Worm (Caenorhabditis elegans) whole organism, L3 larva: ENCODE data around the gene C15H11.11.

Experiments
- R02D3.7 ChIP-seq: fragments of 150-350 bp; optimal IDR thresholded peaks from 2 replicates; lab custom pipeline; 2014; ENCODE audit warnings: missing biosample characterization, missing genetic modification characterization
- ZK546.5 ChIP-seq: sonication (generic microtip); optimal IDR thresholded peaks from 2 replicates; lab custom pipeline; 2017; ENCODE audit warnings: missing biosample characterization, missing genetic modification characterization
- aly-2 ChIP-seq: fragments of 150-350 bp; optimal IDR thresholded peaks from 2 replicates; lab custom pipeline; 2014; ENCODE audit warnings: missing biosample characterization, missing genetic modification characterization
- ama-1 ChIP-seq: fragments of 150-350 bp; optimal IDR thresholded peaks from 2 replicates; lab custom pipeline; 2018
- ceh-16 ChIP-seq: sonication (generic microtip); optimal IDR thresholded peaks from 2 replicates; lab custom pipeline; 2017; ENCODE audit warnings: missing biosample characterization, missing genetic modification characterization
- ceh-28 ChIP-seq: fragments of 150-350 bp; optimal IDR thresholded peaks from 2 replicates; lab custom pipeline; 2014; ENCODE audit warnings: missing biosample characterization, missing genetic modification reagents, missing genetic modification characterization
- ceh-9 ChIP-seq: sonication (generic microtip); optimal IDR thresholded peaks from 2 replicates; lab custom pipeline; 2018; ENCODE audit warnings: missing biosample characterization, missing genetic modification characterization
- egl-5 ChIP-seq: fragments of 150-350 bp; optimal IDR thresholded peaks from 2 replicates; lab custom pipeline; 2017; ENCODE audit warnings: missing biosample characterization, missing genetic modification reagents, missing genetic modification characterization, inconsistent platforms
- elt-1 ChIP-seq: fragments of 150-350 bp; optimal IDR thresholded peaks from 2 replicates; lab custom pipeline; 2014; ENCODE audit warnings: missing biosample characterization, missing genetic modification characterization
- elt-2 ChIP-seq: sonication (generic microtip); optimal IDR thresholded peaks from 2 replicates; lab custom pipeline; 2016; ENCODE audit warnings: missing genetic modification reagents, mild to moderate bottlenecking, missing genetic modification characterization, missing compliant biosample characterization
- eor-1 ChIP-seq, 2 experiments: fragments of 150-350 bp; optimal IDR thresholded peaks; 2 replicates each; lab custom pipeline; 2014 to 2018; ENCODE audit warnings: missing biosample characterization in 2 of 2, missing genetic modification characterization in 2 of 2
- fkh-2 ChIP-seq: fragments of 150-350 bp; optimal IDR thresholded peaks from 2 replicates; lab custom pipeline; 2014; ENCODE audit warnings: missing biosample characterization, missing genetic modification reagents, missing genetic modification characterization
- fos-1 ChIP-seq: fragments of 150-350 bp; optimal IDR thresholded peaks from 2 replicates; lab custom pipeline; 2014; ENCODE audit warnings: missing biosample characterization, missing genetic modification characterization
- jun-1 ChIP-seq: fragments of 150-350 bp; optimal IDR thresholded peaks from 2 replicates; lab custom pipeline; 2014; ENCODE audit warnings: missing biosample characterization, missing genetic modification reagents, missing genetic modification characterization
- lin-15B ChIP-seq: fragments of 150-350 bp; optimal IDR thresholded peaks from 2 replicates; lab custom pipeline; 2014; ENCODE audit warnings: missing biosample characterization, missing genetic modification characterization
- lin-39 ChIP-seq: fragments of 150-350 bp; optimal IDR thresholded peaks from 2 replicates; lab custom pipeline; 2018; ENCODE audit warnings: missing biosample characterization, missing genetic modification reagents, missing genetic modification characterization
- mdl-1 ChIP-seq: fragments of 150-350 bp; optimal IDR thresholded peaks from 2 replicates; lab custom pipeline; 2014; ENCODE audit warnings: missing biosample characterization, missing genetic modification characterization
- mml-1 ChIP-seq: fragments of 150-350 bp; sonication (generic microtip); optimal IDR thresholded peaks from 3 replicates; lab custom pipeline; 2014; ENCODE audit warnings: missing biosample characterization, missing genetic modification characterization
- nfya-1 ChIP-seq: sonication (generic microtip); optimal IDR thresholded peaks from 2 replicates; lab custom pipeline; 2017; ENCODE audit warnings: missing genetic modification characterization, mild to moderate bottlenecking, missing compliant biosample characterization, antibody characterized with exemption, moderate library complexity; ENCODE audit not compliant: insufficient read depth
- nhr-11 ChIP-seq: fragments of 150-350 bp; optimal IDR thresholded peaks from 2 replicates; lab custom pipeline; 2014; ENCODE audit warnings: missing biosample characterization, missing genetic modification characterization
- nhr-237 ChIP-seq: fragments of 150-350 bp; optimal IDR thresholded peaks from 2 replicates; lab custom pipeline; 2014; ENCODE audit warnings: missing biosample characterization, missing genetic modification characterization
- nhr-28 ChIP-seq: fragments of 150-350 bp; optimal IDR thresholded peaks from 2 replicates; lab custom pipeline; 2014; ENCODE audit warnings: missing biosample characterization, missing genetic modification characterization
- nhr-43 ChIP-seq: sonication (generic microtip); optimal IDR thresholded peaks from 2 replicates; lab custom pipeline; 2016; ENCODE audit warnings: mild to moderate bottlenecking, missing genetic modification characterization, missing compliant biosample characterization; ENCODE audit not compliant: poor library complexity, severe bottlenecking
- nhr-67 ChIP-seq: fragments of 150-350 bp; optimal IDR thresholded peaks from 2 replicates; lab custom pipeline; 2014; ENCODE audit warnings: missing biosample characterization, missing genetic modification characterization
- nhr-76 ChIP-seq: fragments of 150-350 bp; sonication (generic microtip); optimal IDR thresholded peaks from 5 replicates; lab custom pipeline; 2014; ENCODE audit warnings: missing biosample characterization, missing genetic modification characterization
- nhr-77 ChIP-seq: fragments of 150-350 bp; optimal IDR thresholded peaks from 2 replicates; lab custom pipeline; 2014; ENCODE audit warnings: missing biosample characterization, missing genetic modification characterization
- pha-4 ChIP-seq: fragments of 150-350 bp; optimal IDR thresholded peaks from 2 replicates; lab custom pipeline; 2014; ENCODE audit warnings: missing biosample characterization, missing genetic modification reagents, missing genetic modification characterization
- pqm-1 ChIP-seq: fragments of 150-350 bp; optimal IDR thresholded peaks from 2 replicates; lab custom pipeline; 2017; ENCODE audit warnings: missing biosample characterization, missing genetic modification characterization, inconsistent platforms
- skn-1 ChIP-seq: fragments of 150-350 bp; optimal IDR thresholded peaks from 2 replicates; lab custom pipeline; 2014; ENCODE audit warnings: missing biosample characterization, missing genetic modification characterization
- snpc-4 ChIP-seq: fragments of 150-350 bp; optimal IDR thresholded peaks from 2 replicates; lab custom pipeline; 2014; ENCODE audit warnings: missing biosample characterization, missing genetic modification characterization
- unc-62 ChIP-seq: fragments of 150-350 bp; sonication (generic microtip); optimal IDR thresholded peaks from 4 replicates; lab custom pipeline; 2014; ENCODE audit warnings: missing biosample characterization, missing genetic modification reagents, missing genetic modification characterization
- zag-1 ChIP-seq: fragments of 150-350 bp; optimal IDR thresholded peaks from 2 replicates; lab custom pipeline; 2014; ENCODE audit warnings: missing biosample characterization, missing genetic modification characterization
- ztf-11 ChIP-seq: fragments of 150-350 bp; optimal IDR thresholded peaks from 2 replicates; lab custom pipeline; 2014; ENCODE audit warnings: missing biosample characterization, missing genetic modification characterization
- ztf-4 ChIP-seq: fragments of 150-350 bp; optimal IDR thresholded peaks from 2 replicates; lab custom pipeline; 2014; ENCODE audit warnings: missing biosample characterization, missing genetic modification characterization

Gene C15H11.11

DNA sequence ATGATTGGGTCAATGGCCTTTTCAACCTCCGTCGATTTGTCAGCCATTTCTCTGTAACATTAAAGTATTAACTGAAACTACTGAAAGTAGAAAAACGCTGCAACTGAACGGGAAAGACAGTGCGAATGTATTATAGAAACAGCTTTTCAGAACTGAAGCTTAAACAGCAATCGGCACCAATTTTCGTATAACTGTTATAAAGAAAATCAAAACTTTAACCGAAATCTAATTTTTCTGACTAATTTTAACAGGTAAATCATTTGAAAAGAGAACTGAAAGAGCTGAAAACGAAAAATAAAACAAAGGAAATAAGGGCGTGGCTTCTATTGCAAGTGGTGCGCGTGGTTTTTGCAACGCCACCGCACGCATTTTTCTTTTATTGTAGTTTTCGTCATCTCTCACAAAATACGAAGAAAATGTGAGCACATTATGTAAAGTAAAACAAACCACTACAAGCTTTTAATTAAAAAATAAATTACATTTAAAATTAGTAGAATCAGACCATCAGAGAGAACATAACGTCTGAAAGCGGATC is 9.7 kb downstream of the C15H11.11 start, which contains the start of gene rrsr-1:
Gene rrsr-1 (minus strand): TSS at position 51 of the 535 bp plus-strand sequence.
- TF ChIP-seq nhr-28 (tag; lab: Kevin White, UChicago) (no peak), pqm-1 (tag; lab: Kevin White, UChicago) (no peak), snpc-4 (tag; lab: Kevin White, UChicago) (peak; percentile 54), egl-5 (tag; lab: Kevin White, UChicago) (peak; percentile 46), mdl-1 (tag; lab: Kevin White, UChicago) (no peak), lin-15B (tag; lab: Kevin White, UChicago) (peak; percentile 5), nhr-76 (tag; lab: Kevin White, UChicago) (no peak), nhr-237 (tag; lab: Kevin White, UChicago) (no peak), nhr-43 (peak; percentile 53), pha-4 (tag; lab: Kevin White, UChicago) (no peak)

- TF ChIP-seq nhr-237 (tag; lab: Kevin White, UChicago) (no peak), R02D3.7 (no peak), snpc-4 (tag; lab: Kevin White, UChicago) (no peak), eor-1 (tag; optimal IDR thresholded peaks at IDR 0.05; lab: Kevin White, UChicago) (no peak), pqm-1 (tag; lab: Kevin White, UChicago) (no peak), nhr-28 (tag; lab: Kevin White, UChicago) (no peak), aly-2 (tag; lab: Kevin White, UChicago) (no peak), ceh-28 (tag; lab: Kevin White, UChicago) (no peak), ceh-9 (tag; lab: Kevin White, UChicago) (no peak), fos-1 (tag; lab: Kevin White, UChicago) (no peak), nhr-67 (tag; lab: Kevin White, UChicago) (no peak), egl-5 (tag; lab: Kevin White, UChicago) (no peak), ama-1 (lab: Kevin White, UChicago) (no peak), jun-1 (no peak), unc-62 (GFP tag; lab: Kevin White, UChicago) (no peak), pha-4 (tag; lab: Kevin White, UChicago) (no peak), fkh-2 (tag; lab: Kevin White, UChicago) (no peak), ceh-16 (no peak)
These were observed 10.7 kb downstream of the C15H11.11 start for ce11 chrV:14426013-14426412.

DNA sequence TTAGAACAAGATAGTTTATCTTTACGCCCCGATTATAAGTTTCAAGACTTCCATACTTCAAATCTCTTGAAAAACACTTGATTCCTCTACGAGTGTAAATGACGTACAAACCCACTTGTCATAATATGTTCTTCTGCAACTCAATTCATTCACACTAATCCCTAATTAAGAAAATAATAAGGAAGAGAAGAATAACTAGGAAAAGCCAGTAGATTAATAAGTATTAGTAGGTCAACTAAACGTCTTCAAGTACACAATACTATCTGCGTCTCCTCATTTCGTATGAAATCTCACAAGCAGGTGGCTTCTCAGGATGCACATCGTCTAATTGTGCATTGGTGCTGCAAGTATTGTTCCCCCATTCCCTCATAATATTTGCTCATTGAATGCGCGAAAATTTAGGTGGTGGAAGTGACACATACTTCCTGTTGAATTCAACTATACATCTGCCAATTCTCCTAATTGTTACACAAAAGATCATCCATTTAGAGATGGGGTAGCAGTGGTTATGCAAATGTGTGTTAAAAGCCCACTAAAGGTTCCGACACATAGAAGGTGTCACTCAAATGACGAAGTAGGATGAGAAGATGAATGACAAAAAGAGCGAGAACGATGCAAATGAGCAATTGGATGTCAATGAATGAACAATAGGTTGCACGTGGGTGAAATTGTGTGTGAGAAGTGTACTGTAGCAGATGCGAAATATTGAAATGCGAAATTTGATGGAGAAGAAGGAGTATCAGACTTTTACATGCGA is 11.9 kb downstream of the C15H11.11 start:
- TF ChIP-seq nhr-67 (tag; lab: Kevin White, UChicago) (no peak), eor-1 (tag; optimal IDR thresholded peaks at IDR 0.05; lab: Kevin White, UChicago) (no peak), ztf-11 (tag; lab: Kevin White, UChicago) (no peak), fkh-2 (tag; lab: Kevin White, UChicago) (no peak), aly-2 (tag; lab: Kevin White, UChicago) (no peak), snpc-4 (tag; lab: Kevin White, UChicago) (no peak), ceh-16 (no peak), nfya-1 (tag; lab: Kevin White, UChicago) (no peak), ztf-4 (tag; lab: Kevin White, UChicago) (no peak)

DNA sequence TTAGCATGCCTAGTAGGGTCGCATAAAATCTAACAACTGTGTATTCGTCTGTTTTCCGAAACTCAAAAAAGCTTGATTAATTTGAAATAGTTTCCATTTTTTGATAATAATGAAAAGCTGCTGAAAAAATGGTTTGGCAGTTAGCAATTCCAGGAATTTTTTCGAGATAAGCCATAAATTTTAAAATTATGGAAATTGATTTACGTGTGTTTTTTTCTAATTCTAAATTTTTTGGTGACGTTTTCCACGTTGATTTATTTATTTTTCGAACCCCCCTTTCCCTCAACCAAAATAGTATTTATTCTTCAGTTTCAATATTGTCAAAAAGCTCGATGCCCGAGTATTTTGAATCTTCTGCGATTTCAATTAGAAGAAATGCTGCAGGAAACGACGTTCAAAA is 13.6 kb downstream of the C15H11.11 start, which contains the start of gene F23B12.1:
Gene F23B12.1 (plus strand): TSS at position 301 of the 400 bp plus-strand sequence.
- TF ChIP-seq nhr-77 (tag; lab: Kevin White, UChicago) (no peak), aly-2 (tag; lab: Kevin White, UChicago) (no peak), mml-1 (tag; lab: Kevin White, UChicago) (no peak), zag-1 (no peak), lin-39 (tag; lab: Kevin White, UChicago) (no peak), elt-1 (tag; lab: Kevin White, UChicago) (no peak), pha-4 (tag; lab: Kevin White, UChicago) (no peak), ceh-9 (tag; lab: Kevin White, UChicago) (no peak), jun-1 (no peak)

- TF ChIP-seq nhr-11 (tag; lab: Kevin White, UChicago): no peak
- no peak for TF ChIP-seq pha-4 (tag; lab: Kevin White, UChicago)
- no peak for TF ChIP-seq lin-39 (tag; lab: Kevin White, UChicago)
- no peak for TF ChIP-seq skn-1 (tag; lab: Kevin White, UChicago)
- no peak for TF ChIP-seq elt-2
- no peak for TF ChIP-seq lin-15B (tag; lab: Kevin White, UChicago)
- no peak for TF ChIP-seq ZK546.5 (tag; lab: Kevin White, UChicago)
These were observed 17.0 kb downstream of the C15H11.11 start, which contains the start of gene egl-1 for ce11 chrV:14432259-14432658. Gene egl-1, minus strand, starts transcription at chrV:14432359.
